Fruit fly (Drosophila melanogaster) whole organism, prepupa: Measurements from ENCODE around the gene obst-I.

ENCODE experiments used
- CG11902 ChIP-seq: fragments of 200-800 bp; sonication (Bioruptor generic); optimal IDR thresholded peaks from 3 replicates; lab custom pipeline; 2016; ENCODE audit warnings: missing biosample characterization, missing genetic modification characterization
- CG16779 ChIP-seq: fragments of 200-800 bp; sonication (Bioruptor generic); optimal IDR thresholded peaks from 3 replicates; lab custom pipeline; 2017; ENCODE audit warnings: missing biosample characterization, mild to moderate bottlenecking, missing genetic modification characterization
- CG6792 ChIP-seq: fragments of 200-800 bp; sonication (Bioruptor generic); optimal IDR thresholded peaks from 3 replicates; lab custom pipeline; 2016; ENCODE audit warnings: missing biosample characterization, missing genetic modification characterization
- CG7368 ChIP-seq: fragments of 200-800 bp; sonication (Bioruptor generic); optimal IDR thresholded peaks from 3 replicates; lab custom pipeline; 2016; ENCODE audit warnings: missing biosample characterization, missing genetic modification characterization
- Smox ChIP-seq: fragments of 200-800 bp; sonication (Bioruptor generic); optimal IDR thresholded peaks from 3 replicates; lab custom pipeline; 2016; ENCODE audit warnings: missing biosample characterization, missing genetic modification characterization
- dsx ChIP-seq: fragments of 200-800 bp; optimal IDR thresholded peaks from 3 replicates; lab custom pipeline; 2019; ENCODE audit warnings: missing biosample characterization, mild to moderate bottlenecking, missing genetic modification characterization, moderate library complexity; ENCODE audit not compliant: poor library complexity, severe bottlenecking
- fd85E ChIP-seq: fragments of 200-800 bp; sonication (Bioruptor generic); optimal IDR thresholded peaks from 3 replicates; lab custom pipeline; 2016; ENCODE audit warnings: missing biosample characterization, missing genetic modification characterization
- net ChIP-seq: fragments of 200-800 bp; sonication (Bioruptor generic); optimal IDR thresholded peaks from 3 replicates; lab custom pipeline; 2016; ENCODE audit warnings: missing biosample characterization, missing genetic modification characterization
- pdm3 ChIP-seq: fragments of 200-800 bp; sonication (Bioruptor generic); optimal IDR thresholded peaks from 3 replicates; lab custom pipeline; 2016; ENCODE audit warnings: missing biosample characterization, missing genetic modification characterization

dm6 chr3L:2273392-2273791, 5.7 kb downstream of the obst-I start:
- no peak for TF ChIP-seq fd85E (GFP tag; lab: Kevin White, UChicago)
- no peak for TF ChIP-seq CG16779 (tag; lab: Kevin White, UChicago)
- no peak for TF ChIP-seq dsx (GFP tag; lab: Kevin White, UChicago)
- no peak for TF ChIP-seq net
- no peak for TF ChIP-seq CG11902 (GFP tag; lab: Kevin White, UChicago)
- TF ChIP-seq CG6792 (GFP tag; lab: Kevin White, UChicago), result no peak
- TF ChIP-seq Smox, result no peak
- TF ChIP-seq pdm3, result no peak
- TF ChIP-seq CG7368 (GFP tag; lab: Kevin White, UChicago), result no peak
